Worm (Caenorhabditis elegans): ENCODE results near the gene trp-2.

The trp-2 gene

ce11 chrIII:1020732-1021131 lies 29.1 kb downstream of the trp-2 start, which contains the start of gene clc-23:
Gene clc-23, plus strand, starts transcription at chrIII:1020954.
- TF ChIP-seq nhr-12 (tag; optimal IDR thresholded peaks at IDR 0.05) (no peak), skn-1 (tag; optimal IDR thresholded peaks at IDR 0.05) (no peak), lin-13 (GFP tag; optimal IDR thresholded peaks at IDR 0.05) (no peak), fos-1 (tag; optimal IDR thresholded peaks at IDR 0.05) (peak; percentile 37)

DNA sequence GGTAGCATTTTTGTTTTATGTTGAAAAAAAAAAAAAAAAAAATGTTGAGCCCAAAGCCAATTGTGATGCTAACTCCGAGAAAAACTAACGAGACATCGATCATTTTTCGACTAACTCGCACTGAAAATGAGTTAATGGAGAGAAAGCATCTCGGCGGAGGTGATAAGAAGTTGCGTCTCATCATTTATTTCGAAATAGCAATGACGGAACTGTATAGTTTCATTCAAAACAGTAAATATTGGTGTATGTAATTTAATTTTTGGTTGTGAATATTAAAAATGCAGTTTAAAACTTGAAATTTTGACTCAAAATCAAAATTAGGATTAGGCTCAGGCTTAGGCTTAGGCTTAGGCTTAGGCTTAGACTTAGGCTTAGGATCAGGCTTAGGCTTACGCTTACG lies 34.6 kb downstream of the trp-2 start, which contains the start of gene clc-25:
TSS of gene clc-25 (minus strand) at position 101 of the 400 bp plus-strand sequence.
- TF ChIP-seq fos-1 (tag; optimal IDR thresholded peaks at IDR 0.05) (peak; percentile 58), ceh-82 (tag; optimal IDR thresholded peaks at IDR 0.05) (no peak)

ce11 chrIII:1028233-1028632 lies 36.6 kb downstream of the trp-2 start:
- TF ChIP-seq mbf-1 (tag; optimal IDR thresholded peaks at IDR 0.05) = no peak
- TF ChIP-seq crh-2 (tag; optimal IDR thresholded peaks at IDR 0.05) = no peak
- peak; percentile 16 for TF ChIP-seq sma-9 (GFP tag; optimal IDR thresholded peaks at IDR 0.05)
- no peak for TF ChIP-seq sma-9 (tag; optimal IDR thresholded peaks at IDR 0.05)
- TF ChIP-seq sma-3 (GFP tag; optimal IDR thresholded peaks at IDR 0.05) = no peak
- TF ChIP-seq fos-1 (tag; optimal IDR thresholded peaks at IDR 0.05) = peak; percentile 88

ce11 chrIII:1030965-1031364 lies 39.3 kb downstream of the trp-2 start, which contains the start of the genes clc-26 and E_BE45912.2:
Gene clc-26, minus strand, starts transcription at chrIII:1031065.
Gene E_BE45912.2, minus strand, starts transcription at chrIII:1031103.
- TF ChIP-seq nhr-21 (tag; optimal IDR thresholded peaks at IDR 0.05) = no peak
- TF ChIP-seq lin-39 (tag; optimal IDR thresholded peaks at IDR 0.05) = no peak

- TF ChIP-seq lin-39 (tag; optimal IDR thresholded peaks at IDR 0.05) (no peak), fos-1 (tag; optimal IDR thresholded peaks at IDR 0.05) (no peak), sem-4 (tag; optimal IDR thresholded peaks at IDR 0.05) (no peak), nhr-21 (tag; optimal IDR thresholded peaks at IDR 0.05) (no peak), mdl-1 (tag; optimal IDR thresholded peaks at IDR 0.05) (no peak), lin-13 (GFP tag; optimal IDR thresholded peaks at IDR 0.05) (no peak), crh-2 (tag; optimal IDR thresholded peaks at IDR 0.05) (no peak), ama-1 (optimal IDR thresholded peaks at IDR 0.05) (no peak), nhr-11 (tag; optimal IDR thresholded peaks at IDR 0.05) (no peak), Y55F3AM.14 (GFP tag; optimal IDR thresholded peaks at IDR 0.05) (no peak), nhr-129 (tag; optimal IDR thresholded peaks at IDR 0.05) (no peak), alr-1 (tag; optimal IDR thresholded peaks at IDR 0.05) (no peak), dmd-4 (tag; optimal IDR thresholded peaks at IDR 0.05) (no peak), aly-2 (tag; optimal IDR thresholded peaks at IDR 0.05) (no peak), unc-62 (GFP tag; optimal IDR thresholded peaks at IDR 0.05) (no peak), gmeb-1 (tag; optimal IDR thresholded peaks at IDR 0.05) (no peak)
These were observed 43.2 kb downstream of the trp-2 start for ce11 chrIII:1034853-1035252.

DNA sequence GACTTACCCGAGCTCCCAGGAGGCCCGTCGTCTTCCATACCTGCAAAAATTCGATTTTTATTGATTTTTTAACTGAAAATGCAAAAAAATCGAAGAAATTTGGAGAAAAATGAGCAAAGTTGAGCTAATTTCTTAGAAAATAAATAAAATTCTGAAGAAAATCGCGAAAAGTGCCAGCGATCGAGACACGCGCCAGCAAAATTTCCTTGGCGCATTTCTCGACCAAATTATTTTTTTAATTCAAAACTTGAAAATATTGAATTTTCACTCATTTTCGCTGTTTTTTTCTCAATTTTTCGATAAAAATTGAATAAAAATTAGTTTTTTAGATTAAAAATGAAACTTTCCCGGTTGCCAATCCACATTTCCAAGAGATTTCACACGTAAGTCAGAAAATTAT lies 45.5 kb downstream of the trp-2 start, which contains the start of the genes chin-1 and BE0003N10.1:
TSS of gene chin-1 (minus strand) at position 40 of the 400 bp plus-strand sequence.
TSS of gene BE0003N10.1 (plus strand) at position 320 of the 400 bp plus-strand sequence.
- TF ChIP-seq fos-1 (tag; optimal IDR thresholded peaks at IDR 0.05) (peak; percentile 12), nhr-129 (tag; optimal IDR thresholded peaks at IDR 0.05) (no peak), egl-27 (tag; optimal IDR thresholded peaks at IDR 0.05) (no peak), nhr-11 (tag; optimal IDR thresholded peaks at IDR 0.05) (no peak), lsy-2 (tag; optimal IDR thresholded peaks at IDR 0.05) (peak; percentile 60 to 77), ztf-4 (tag; optimal IDR thresholded peaks at IDR 0.05) (no peak), unc-55 (GFP tag; optimal IDR thresholded peaks at IDR 0.05) (peak; percentile 57), C34F6.9 (tag; optimal IDR thresholded peaks at IDR 0.05) (peak; percentile 69), aly-2 (tag; optimal IDR thresholded peaks at IDR 0.05) (no peak), ama-1 (optimal IDR thresholded peaks at IDR 0.05) (no peak), ceh-82 (tag; optimal IDR thresholded peaks at IDR 0.05) (no peak), sma-9 (GFP tag; optimal IDR thresholded peaks at IDR 0.05) (peak; percentile 9), sma-9 (tag; optimal IDR thresholded peaks at IDR 0.05) (no peak), gmeb-1 (tag; optimal IDR thresholded peaks at IDR 0.05) (peak; percentile 63), skn-1 (tag; optimal IDR thresholded peaks at IDR 0.05) (no peak), nhr-6 (tag; optimal IDR thresholded peaks at IDR 0.05) (no peak), lin-13 (GFP tag; optimal IDR thresholded peaks at IDR 0.05) (peak; percentile 63), F13H6.1 (tag; optimal IDR thresholded peaks at IDR 0.05) (peak; percentile 24), mab-5 (tag; optimal IDR thresholded peaks at IDR 0.05) (peak; percentile 4), peb-1 (tag; optimal IDR thresholded peaks at IDR 0.05) (no peak), nhr-25 (tag; optimal IDR thresholded peaks at IDR 0.05) (peak; percentile 53)
